Worm (Caenorhabditis elegans): ENCODE data around the gene atf-6.

Gene atf-6

DNA sequence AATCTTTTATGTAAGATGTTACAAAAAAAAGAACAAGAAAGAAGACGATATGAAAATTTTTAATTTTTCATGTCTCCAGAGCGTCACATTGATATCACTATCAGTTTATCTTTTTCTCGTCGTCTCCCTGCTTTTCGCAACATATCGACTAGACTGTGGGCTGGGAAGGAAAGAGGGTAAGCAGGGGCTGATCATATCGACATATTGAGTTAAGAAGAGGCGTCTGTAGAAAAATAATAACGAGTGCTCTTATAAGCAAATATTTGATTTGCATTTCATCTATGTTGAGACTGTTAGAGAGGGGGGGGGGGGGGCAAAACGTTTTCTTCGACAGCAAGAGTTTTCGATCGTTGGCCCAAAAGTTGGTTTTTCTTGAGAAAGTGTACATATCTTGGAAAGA lies 38.2 kb downstream of the atf-6 start:
- TF ChIP-seq peb-1 (tag; optimal IDR thresholded peaks at IDR 0.05) (no peak), F13H6.1 (tag; optimal IDR thresholded peaks at IDR 0.05) (peak; percentile 25), sma-9 (GFP tag; optimal IDR thresholded peaks at IDR 0.05) (peak; percentile 67), sma-9 (tag; optimal IDR thresholded peaks at IDR 0.05) (no peak), ztf-1 (GFP tag; conservative IDR thresholded peaks at IDR 0.05) (no peak), nhr-25 (tag; optimal IDR thresholded peaks at IDR 0.05) (peak; percentile 1)

DNA sequence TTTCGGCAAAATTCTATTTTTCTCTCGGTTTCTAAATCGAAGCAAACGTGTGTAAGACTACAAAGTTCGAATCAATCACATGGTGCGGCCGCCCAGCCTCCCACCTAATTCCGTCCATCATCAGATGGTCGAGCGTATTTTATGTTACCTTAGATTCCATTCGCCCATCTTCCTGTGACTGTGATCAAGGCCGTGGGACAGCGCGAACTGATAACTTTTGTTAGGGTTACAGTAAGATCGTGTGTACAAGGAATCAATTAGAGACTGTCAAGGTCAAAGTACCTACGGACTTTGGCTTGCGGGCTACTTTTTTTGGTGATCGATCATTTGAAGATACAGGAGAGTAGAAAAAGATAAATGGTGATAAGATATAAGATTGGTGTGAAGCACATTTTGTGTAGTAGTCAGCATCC lies 42.3 kb downstream of the atf-6 start:
- TF ChIP-seq nhr-21 (tag; optimal IDR thresholded peaks at IDR 0.05) (peak; percentile 95), zag-1 (tag; optimal IDR thresholded peaks at IDR 0.05) (no peak), mdl-1 (tag; optimal IDR thresholded peaks at IDR 0.05) (peak in 1 of 2 experiments; percentile 54), ztf-1 (GFP tag; conservative IDR thresholded peaks at IDR 0.05) (no peak), nhr-25 (tag; optimal IDR thresholded peaks at IDR 0.05) (peak; percentile 94), ztf-4 (tag; optimal IDR thresholded peaks at IDR 0.05) (no peak), nhr-77 (tag; optimal IDR thresholded peaks at IDR 0.05) (no peak), aly-2 (tag; optimal IDR thresholded peaks at IDR 0.05) (no peak), unc-39 (tag; optimal IDR thresholded peaks at IDR 0.05) (no peak), nhr-237 (tag; optimal IDR thresholded peaks at IDR 0.05) (no peak), sma-3 (GFP tag; optimal IDR thresholded peaks at IDR 0.05) (peak; percentile 96), gmeb-1 (tag; optimal IDR thresholded peaks at IDR 0.05) (peak; percentile 63), snpc-4 (tag; optimal IDR thresholded peaks at IDR 0.05) (no peak), nhr-23 (tag; optimal IDR thresholded peaks at IDR 0.05) (peak; percentile 41), elt-3 (tag; optimal IDR thresholded peaks at IDR 0.05) (no peak), peb-1 (tag; optimal IDR thresholded peaks at IDR 0.05) (no peak), ztf-11 (tag; optimal IDR thresholded peaks at IDR 0.05) (no peak), alr-1 (tag; optimal IDR thresholded peaks at IDR 0.05) (no peak), lin-11 (tag; optimal IDR thresholded peaks at IDR 0.05) (no peak), ama-1 (optimal IDR thresholded peaks at IDR 0.05) (no peak), R02D3.7 (tag; optimal IDR thresholded peaks at IDR 0.05) (no peak), sem-4 (tag; optimal IDR thresholded peaks at IDR 0.05) (no peak), lsy-2 (tag; optimal IDR thresholded peaks at IDR 0.05) (peak in 1 of 2 experiments; percentile 48), ceh-82 (tag; optimal IDR thresholded peaks at IDR 0.05) (no peak), nhr-11 (tag; optimal IDR thresholded peaks at IDR 0.05) (no peak), mab-5 (tag; optimal IDR thresholded peaks at IDR 0.05) (peak; percentile 11), nhr-12 (tag; optimal IDR thresholded peaks at IDR 0.05) (no peak), nhr-129 (tag; optimal IDR thresholded peaks at IDR 0.05) (peak; percentile 76), unc-62 (GFP tag; optimal IDR thresholded peaks at IDR 0.05) (no peak), nhr-6 (tag; optimal IDR thresholded peaks at IDR 0.05) (peak; percentile 35), ZK546.5 (tag; optimal IDR thresholded peaks at IDR 0.05) (no peak), lin-13 (GFP tag; optimal IDR thresholded peaks at IDR 0.05) (no peak), C34F6.9 (tag; optimal IDR thresholded peaks at IDR 0.05) (peak; percentile 10), sma-9 (GFP tag; optimal IDR thresholded peaks at IDR 0.05) (peak; percentile 92), sma-9 (tag; optimal IDR thresholded peaks at IDR 0.05) (no peak), crh-2 (tag; optimal IDR thresholded peaks at IDR 0.05) (peak; percentile 72), ceh-16 (tag; optimal IDR thresholded peaks at IDR 0.05) (no peak), fos-1 (tag; optimal IDR thresholded peaks at IDR 0.05) (peak; percentile 19), Y55F3AM.14 (GFP tag; optimal IDR thresholded peaks at IDR 0.05) (peak; percentile 38), egl-27 (tag; optimal IDR thresholded peaks at IDR 0.05) (peak; percentile 30), blmp-1 (tag; optimal IDR thresholded peaks at IDR 0.05; ENCODE audit: insufficient read depth) (peak; percentile 71), F13H6.1 (tag; optimal IDR thresholded peaks at IDR 0.05) (peak; percentile 42), skn-1 (tag; optimal IDR thresholded peaks at IDR 0.05) (no peak), elt-1 (tag; optimal IDR thresholded peaks at IDR 0.05) (no peak)

DNA sequence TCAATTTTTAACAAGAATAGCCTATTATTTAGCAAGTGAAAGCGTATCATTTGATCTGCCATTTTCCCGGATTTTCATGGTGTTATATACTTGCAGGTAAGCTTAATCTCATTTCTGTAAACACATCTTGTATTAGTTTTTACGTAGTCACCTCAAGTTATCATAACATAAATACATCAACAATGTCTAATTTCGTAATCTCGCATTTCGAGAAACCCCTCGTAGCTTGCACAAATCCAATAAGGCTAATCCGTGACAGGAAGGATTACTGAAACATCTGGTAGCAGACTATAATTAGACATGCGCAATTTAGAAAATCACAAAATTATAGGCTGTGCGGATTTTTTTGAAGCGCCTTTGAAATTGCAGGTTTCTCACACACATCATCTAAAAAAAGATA lies 43.8 kb downstream of the atf-6 start:
- TF ChIP-seq mab-5 (tag; optimal IDR thresholded peaks at IDR 0.05) (no peak), elt-3 (tag; optimal IDR thresholded peaks at IDR 0.05) (no peak), sma-9 (GFP tag; optimal IDR thresholded peaks at IDR 0.05) (peak; percentile 69), sma-9 (tag; optimal IDR thresholded peaks at IDR 0.05) (no peak)
